Fruit fly (Drosophila melanogaster) whole organism, embryonic: ENCODE measurements around the gene CG43407.

ENCODE experiments used
- Asciz ChIP-seq: fragments of 200-800 bp; sonication (Bioruptor generic); optimal IDR thresholded peaks from 2 replicates; lab custom pipeline; 2017; ENCODE audit warnings: missing biosample characterization, mild to moderate bottlenecking, missing genetic modification characterization, missing genetic modification reagents
- CG10267 ChIP-seq: fragments of 200-800 bp; sonication (Bioruptor generic); optimal IDR thresholded peaks from 2 replicates; lab custom pipeline; 2018; ENCODE audit warnings: missing biosample characterization, mild to moderate bottlenecking, missing genetic modification characterization, moderate library complexity
- CG10565 ChIP-seq: fragments of 200-800 bp; sonication (Bioruptor generic); optimal IDR thresholded peaks from 3 replicates; lab custom pipeline; 2016; ENCODE audit warnings: missing biosample characterization, mild to moderate bottlenecking, missing genetic modification characterization
- CG11696 ChIP-seq: fragments of 200-800 bp; sonication (Bioruptor generic); IDR thresholded peaks from 2 replicates; pipeline ENCODE4 v1.3.6; 2022; ENCODE audit warnings: missing biosample characterization, missing genetic modification characterization
- CG14860 ChIP-seq: fragments of 200-800 bp; sonication (Bioruptor generic); IDR thresholded peaks from 3 replicates; pipeline ENCODE4 v1.3.6; 2022; ENCODE audit warnings: missing biosample characterization, missing genetic modification characterization; ENCODE audit not compliant: partially characterized antibody
- CG17802 ChIP-seq: fragments of 200-800 bp; sonication (Bioruptor generic); optimal IDR thresholded peaks from 2 replicates; lab custom pipeline; 2018; ENCODE audit warnings: missing biosample characterization, mild to moderate bottlenecking, missing genetic modification characterization, moderate library complexity
- CG18599 ChIP-seq: fragments of 200-800 bp; sonication (Bioruptor generic); optimal IDR thresholded peaks from 3 replicates; lab custom pipeline; 2017; ENCODE audit warnings: missing biosample characterization, missing genetic modification characterization, mild to moderate bottlenecking, moderate library complexity, missing genetic modification reagents
- CG32532 ChIP-seq: fragments of 200-800 bp; sonication (Bioruptor generic); IDR thresholded peaks from 2 replicates; pipeline ENCODE4 v1.3.6; 2022; ENCODE audit warnings: missing biosample characterization, missing genetic modification characterization
- CG3407 ChIP-seq: fragments of 200-800 bp; sonication (Bioruptor generic); optimal IDR thresholded peaks from 2 replicates; lab custom pipeline; 2018; ENCODE audit warnings: missing biosample characterization, mild to moderate bottlenecking, missing genetic modification characterization
- CG3838 ChIP-seq: fragments of 200-800 bp; sonication (Bioruptor generic); optimal IDR thresholded peaks from 3 replicates; lab custom pipeline; 2016; ENCODE audit warnings: missing biosample characterization, missing genetic modification characterization
- CG3847 ChIP-seq: fragments of 200-800 bp; sonication (Bioruptor generic); IDR thresholded peaks from 2 replicates; pipeline ENCODE4 v1.3.6; 2022; ENCODE audit warnings: missing biosample characterization, missing genetic modification characterization
- CG3995 ChIP-seq: fragments of 200-800 bp; sonication (Bioruptor generic); optimal IDR thresholded peaks from 3 replicates; lab custom pipeline; 2016; ENCODE audit warnings: missing biosample characterization, missing genetic modification characterization
- CG4328 ChIP-seq: fragments of 200-800 bp; sonication (Bioruptor generic); optimal IDR thresholded peaks from 3 replicates; lab custom pipeline; 2017; ENCODE audit warnings: missing biosample characterization, missing genetic modification reagents, missing genetic modification characterization
- CG7786 ChIP-seq: fragments of 200-800 bp; sonication (Bioruptor generic); optimal IDR thresholded peaks from 2 replicates; lab custom pipeline; 2016; ENCODE audit warnings: missing biosample characterization, missing genetic modification characterization
- CG7839 ChIP-seq: fragments of 200-800 bp; sonication (Bioruptor generic); optimal IDR thresholded peaks from 3 replicates; lab custom pipeline; 2018; ENCODE audit warnings: missing biosample characterization, mild to moderate bottlenecking, missing genetic modification characterization, moderate library complexity
- CG9215 ChIP-seq: fragments of 200-800 bp; sonication (Bioruptor generic); IDR thresholded peaks from 2 replicates; pipeline ENCODE4 v1.3.6; 2022; ENCODE audit warnings: missing biosample characterization, missing genetic modification characterization
- CG9817 ChIP-seq: fragments of 200-800 bp; sonication (Bioruptor generic); optimal IDR thresholded peaks from 2 replicates; lab custom pipeline; 2018; ENCODE audit warnings: missing biosample characterization, mild to moderate bottlenecking, missing genetic modification characterization, moderate library complexity
- Chrac-16 ChIP-seq: fragments of 200-800 bp; sonication (Bioruptor generic); optimal IDR thresholded peaks from 3 replicates; lab custom pipeline; 2016; ENCODE audit warnings: missing biosample characterization, missing genetic modification characterization
- Dp ChIP-seq: fragments of 200-800 bp; sonication (Bioruptor generic); optimal IDR thresholded peaks from 2 replicates; lab custom pipeline; 2018; ENCODE audit warnings: missing biosample characterization, mild to moderate bottlenecking, missing genetic modification characterization, moderate library complexity
- ERR ChIP-seq: fragments of 200-800 bp; sonication (Bioruptor generic); optimal IDR thresholded peaks from 2 replicates; lab custom pipeline; 2016; ENCODE audit warnings: missing biosample characterization, missing genetic modification characterization
- Gsc ChIP-seq: fragments of 200-800 bp; sonication (Bioruptor generic); IDR thresholded peaks from 2 replicates; pipeline ENCODE4 v1.3.6; 2022; ENCODE audit warnings: missing biosample characterization, missing genetic modification characterization
- Gug ChIP-seq: fragments of 200-800 bp; sonication (Bioruptor generic); IDR thresholded peaks from 4 replicates; pipeline ENCODE4 v1.3.6; 2022; ENCODE audit warnings: missing biosample characterization, missing genetic modification characterization
- Med ChIP-seq: fragments of 200-800 bp; sonication (Bioruptor generic); peaks from one replicate; lab custom pipeline; 2016; ENCODE audit warnings: missing biosample characterization, missing genetic modification characterization, mild to moderate bottlenecking, inconsistent platforms, moderate library complexity
- Neu2 ChIP-seq: fragments of 200-800 bp; sonication (Bioruptor generic); optimal IDR thresholded peaks from 3 replicates; lab custom pipeline; 2016; ENCODE audit warnings: missing biosample characterization, missing genetic modification characterization, borderline replicate concordance
- Nf-YA ChIP-seq: fragments of 200-800 bp; sonication (Bioruptor generic); IDR thresholded peaks from 2 replicates; pipeline ENCODE4 v1.3.6; 2022; ENCODE audit warnings: missing biosample characterization, missing genetic modification characterization
- Poxn ChIP-seq: fragments of 200-800 bp; sonication (Bioruptor generic); IDR thresholded peaks from 2 replicates; pipeline ENCODE4 v1.3.6; 2022; ENCODE audit warnings: missing biosample characterization, missing genetic modification characterization
- Ptx1 ChIP-seq: fragments of 200-800 bp; sonication (Bioruptor generic); IDR thresholded peaks from 2 replicates; pipeline ENCODE4 v1.3.6; 2022; ENCODE audit warnings: missing biosample characterization, missing genetic modification characterization
- Rfx ChIP-seq: fragments of 200-800 bp; sonication (Bioruptor generic); IDR thresholded peaks from 2 replicates; pipeline ENCODE4 v1.3.6; 2022; ENCODE audit warnings: missing biosample characterization, missing genetic modification characterization
- Side ChIP-seq: fragments of 200-800 bp; sonication (Bioruptor generic); optimal IDR thresholded peaks from 2 replicates; lab custom pipeline; 2016; ENCODE audit warnings: missing biosample characterization, missing genetic modification characterization
- Sox100B ChIP-seq: fragments of 200-800 bp; sonication (Bioruptor generic); optimal IDR thresholded peaks from 3 replicates; lab custom pipeline; 2018; ENCODE audit warnings: missing biosample characterization, mild to moderate bottlenecking, missing genetic modification characterization
- Sox102F ChIP-seq: fragments of 200-800 bp; sonication (Bioruptor generic); optimal IDR thresholded peaks from 2 replicates; lab custom pipeline; 2018; ENCODE audit warnings: missing biosample characterization, mild to moderate bottlenecking, missing genetic modification characterization, moderate library complexity
- Sry-δ ChIP-seq: fragments of 200-800 bp; sonication (Bioruptor generic); optimal IDR thresholded peaks from 2 replicates; lab custom pipeline; 2016; ENCODE audit warnings: missing biosample characterization, missing genetic modification characterization
- bsh ChIP-seq, 2 experiments: fragments of 200-800 bp; sonication (Bioruptor generic); optimal IDR thresholded peaks; 2 replicates each; lab custom pipeline; 2017 to 2018; ENCODE audit warnings: mild to moderate bottlenecking in 2 of 2, missing biosample characterization in 2 of 2, missing genetic modification characterization in 2 of 2, moderate library complexity in 1 of 2
- cad ChIP-seq: fragments of >200 bp; optimal IDR thresholded peaks from 2 replicates; lab custom pipeline; 2017; ENCODE audit warnings: missing biosample characterization, missing genetic modification characterization
- chif ChIP-seq, 2 experiments: fragments of 200-800 bp; sonication (Bioruptor generic); optimal IDR thresholded peaks; 3 replicates each; lab custom pipeline; 2016; ENCODE audit warnings: missing biosample characterization in 2 of 2, missing genetic modification characterization in 2 of 2
- dpn ChIP-seq, 2 experiments: fragments of 200-800 bp; sonication (Bioruptor generic); optimal IDR thresholded peaks; 3 replicates each; lab custom pipeline; 2016; ENCODE audit warnings: missing biosample characterization in 2 of 2, missing genetic modification characterization in 2 of 2
- dysf ChIP-seq: fragments of 200-800 bp; sonication (Bioruptor generic); IDR thresholded peaks from 3 replicates; pipeline ENCODE4 v1.3.6; 2022; ENCODE audit warnings: missing biosample characterization, missing genetic modification characterization
- fd96Cb ChIP-seq: fragments of 200-800 bp; sonication (Bioruptor generic); optimal IDR thresholded peaks from 2 replicates; lab custom pipeline; 2018; ENCODE audit warnings: missing biosample characterization, mild to moderate bottlenecking, missing genetic modification characterization, moderate library complexity
- fru ChIP-seq: fragments of >200 bp; optimal IDR thresholded peaks from 2 replicates; lab custom pipeline; 2017
- hbn ChIP-seq: fragments of 200-800 bp; sonication (Bioruptor generic); IDR thresholded peaks from 2 replicates; pipeline ENCODE4 v1.3.6; 2022; ENCODE audit warnings: missing biosample characterization, missing genetic modification characterization; ENCODE audit not compliant: partially characterized antibody
- kay ChIP-seq: fragments of 200-800 bp; sonication (Bioruptor generic); optimal IDR thresholded peaks from 2 replicates; lab custom pipeline; 2016; ENCODE audit warnings: missing biosample characterization, missing genetic modification characterization
- lilli ChIP-seq: fragments of 200-800 bp; sonication (Bioruptor generic); optimal IDR thresholded peaks from 3 replicates; lab custom pipeline; 2016; ENCODE audit warnings: missing biosample characterization, missing genetic modification characterization
- lov ChIP-seq, 2 experiments: fragments of 200-800 bp in 1 of 2; fragments of >200 bp in 1 of 2; sonication (Bioruptor generic) in 1 of 2; IDR thresholded peaks in 1 of 2; optimal IDR thresholded peaks in 1 of 2; 2 replicates in 1 of 2; 3 replicates in 1 of 2; pipeline versions ENCODE4 v1.3.6 to Lab custom; 2017 to 2022; ENCODE audit warnings: missing biosample characterization in 1 of 2, missing genetic modification characterization in 1 of 2
- psq ChIP-seq: fragments of 200-800 bp; sonication (Bioruptor generic); optimal IDR thresholded peaks from 2 replicates; lab custom pipeline; 2017; ENCODE audit warnings: missing biosample characterization, missing genetic modification characterization
- pum ChIP-seq: fragments of 200-800 bp; sonication (Bioruptor generic); optimal IDR thresholded peaks from 2 replicates; lab custom pipeline; 2016; ENCODE audit warnings: missing biosample characterization, missing genetic modification characterization
- sima ChIP-seq: fragments of 200-800 bp; sonication (Bioruptor generic); optimal IDR thresholded peaks from 2 replicates; lab custom pipeline; 2016; ENCODE audit warnings: missing biosample characterization, missing genetic modification characterization
- slbo ChIP-seq: fragments of 200-800 bp; sonication (Bioruptor generic); IDR thresholded peaks from 2 replicates; pipeline ENCODE4 v1.3.6; 2022; ENCODE audit warnings: missing biosample characterization, missing genetic modification characterization
- tin ChIP-seq: fragments of 200-800 bp; sonication (Bioruptor generic); optimal IDR thresholded peaks from 3 replicates; lab custom pipeline; 2016; ENCODE audit warnings: missing biosample characterization, missing genetic modification characterization
- tio ChIP-seq: fragments of 200-800 bp; sonication (Bioruptor generic); optimal IDR thresholded peaks from 2 replicates; lab custom pipeline; 2017; ENCODE audit warnings: missing biosample characterization, missing genetic modification characterization, inconsistent platforms
- twi ChIP-seq: fragments of 200-800 bp; optimal IDR thresholded peaks from 2 replicates; lab custom pipeline; 2019; ENCODE audit warnings: missing biosample characterization, mild to moderate bottlenecking, missing genetic modification characterization, moderate library complexity
- unpg ChIP-seq: fragments of 200-800 bp; sonication (Bioruptor generic); optimal IDR thresholded peaks from 3 replicates; lab custom pipeline; 2018; ENCODE audit warnings: missing biosample characterization, mild to moderate bottlenecking, missing genetic modification characterization, moderate library complexity

The CG43407 gene

DNA sequence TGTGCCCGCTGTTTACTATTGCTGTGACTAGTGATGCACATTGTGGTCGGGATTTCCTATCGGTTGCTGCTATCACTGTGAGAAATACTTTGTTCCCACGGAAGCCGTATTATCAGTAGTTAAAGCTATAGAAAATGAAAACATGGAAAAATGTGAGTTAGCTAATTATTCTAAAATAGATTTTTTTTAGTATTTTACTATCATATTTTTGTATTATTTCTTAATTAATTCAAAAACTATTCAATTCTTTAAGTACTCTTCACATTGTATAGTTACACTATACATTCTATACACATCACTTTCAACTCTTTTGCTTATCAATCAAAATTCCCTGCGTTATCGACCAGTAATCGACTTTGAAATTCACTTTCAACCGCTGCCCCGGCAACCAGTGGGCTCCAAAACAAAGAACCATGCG, 44.5 kb upstream of the CG43407 start, which contains the start of the genes Naxd and CG14079 (continued):
- TF ChIP-seq CG14860 (GFP tag; lab: Robert Waterston, UW) (no peak), lov (optimal IDR thresholded peaks at IDR 0.05; lab: Kevin White, UChicago) (no peak), lov (GFP tag; IDR thresholded peaks at IDR 0.05; lab: Robert Waterston, UW) (0 out of 3 replicates have a peak, but pooled peaks have one; percentile 17), Dp (GFP tag; lab: Kevin White, UChicago) (peak; percentile 45), Neu2 (no peak), CG3407 (GFP tag; lab: Kevin White, UChicago) (peak; percentile 41), CG9817 (tag; lab: Kevin White, UChicago) (peak; percentile 78), Sox102F (peak; percentile 73), Chrac-16 (GFP tag; lab: Kevin White, UChicago) (peak; percentile 69), Gsc (no peak), Poxn (no peak), CG3847 (GFP tag; lab: Robert Waterston, UW) (peak; percentile 67), psq (GFP tag; lab: Kevin White, UChicago) (peak; percentile 16), CG11696 (GFP tag; lab: Robert Waterston, UW) (no peak), CG32532 (GFP tag; lab: Robert Waterston, UW) (no peak), bsh (GFP tag; optimal IDR thresholded peaks at IDR 0.05; lab: Kevin White, UChicago) (peak in 1 of 2 experiments; percentile 78), unpg (GFP tag; lab: Kevin White, UChicago) (peak; percentile 77), tio (GFP tag; lab: Kevin White, UChicago) (peak; percentile 34), pum (peak; percentile 45), CG18599 (GFP tag; lab: Kevin White, UChicago) (no peak), Nf-YA (no peak; the same call in 1 of the 2 replicates), Side (GFP tag; lab: Kevin White, UChicago) (no peak), CG17802 (peak; percentile 38), CG7839 (tag; lab: Kevin White, UChicago) (peak; percentile 83), sima (GFP tag; lab: Kevin White, UChicago) (no peak), tin (GFP tag; lab: Kevin White, UChicago) (peak; percentile 37), CG10267 (tag; lab: Kevin White, UChicago) (peak; percentile 40), Sox100B (GFP tag; lab: Kevin White, UChicago) (peak; percentile 38), slbo (GFP tag; lab: Robert Waterston, UW) (peak; percentile 87), CG9215 (GFP tag; lab: Robert Waterston, UW) (no peak), fru (lab: Kevin White, UChicago) (no peak), Med (peak; percentile 85), dysf (peak; percentile 74; the same call in 2 of the 3 replicates), twi (tag; lab: Kevin White, UChicago) (peak; percentile 33), CG10565 (GFP tag; lab: Kevin White, UChicago) (no peak), dpn (GFP tag; optimal IDR thresholded peaks at IDR 0.05; lab: Kevin White, UChicago) (peak; percentile 34 to 70), cad (GFP tag; lab: Kevin White, UChicago) (no peak), ERR (GFP tag; lab: Kevin White, UChicago) (no peak), Ptx1 (GFP tag; lab: Robert Waterston, UW) (peak; percentile 87), kay (GFP tag; lab: Kevin White, UChicago) (no peak), CG7786 (GFP tag; lab: Kevin White, UChicago) (peak; percentile 23), lilli (peak; percentile 51), Sry-δ (peak; percentile 63), CG3995 (GFP tag; lab: Kevin White, UChicago) (peak; percentile 83), Rfx (GFP tag; lab: Robert Waterston, UW) (peak; percentile 62; the same call in 1 of the 2 replicates), Gug (GFP tag; lab: Robert Waterston, UW) (peak; percentile 42; the same call in 1 of the 4 replicates), CG4328 (peak; percentile 36), fd96Cb (tag; lab: Kevin White, UChicago) (peak; percentile 26), hbn (GFP tag; lab: Robert Waterston, UW) (no peak), chif (GFP tag; optimal IDR thresholded peaks at IDR 0.05; lab: Kevin White, UChicago) (peak in 1 of 2 experiments; percentile 18), CG3838 (GFP tag; lab: Kevin White, UChicago) (no peak), Asciz (GFP tag; lab: Kevin White, UChicago) (no peak)
